Worm (Caenorhabditis elegans) whole organism, early embryonic: Measurements from ENCODE around the gene sec-5.

Source experiments
- B0310.2 ChIP-seq: sonication (generic microtip); optimal IDR thresholded peaks from 2 replicates; lab custom pipeline; 2016; ENCODE audit warnings: mild to moderate bottlenecking, missing genetic modification characterization, missing compliant biosample characterization
- F13C5.2 ChIP-seq: sonication (generic microtip); optimal IDR thresholded peaks from 2 replicates; lab custom pipeline; 2017; ENCODE audit warnings: mild to moderate bottlenecking, missing genetic modification characterization, inconsistent platforms, missing compliant biosample characterization
- aly-1 ChIP-seq: sonication (generic microtip); optimal IDR thresholded peaks from 2 replicates; lab custom pipeline; 2016; ENCODE audit warnings: missing genetic modification characterization, missing compliant biosample characterization
- ama-1 ChIP-seq: fragments of 150-350 bp; optimal IDR thresholded peaks from 2 replicates; lab custom pipeline; 2014
- ceh-13 ChIP-seq: fragments of 200-800 bp; sonication (Bioruptor generic); optimal IDR thresholded peaks from 2 replicates; lab custom pipeline; 2018; ENCODE audit warnings: mild to moderate bottlenecking, missing genetic modification characterization, missing compliant biosample characterization
- ceh-36 ChIP-seq: sonication (generic microtip); optimal IDR thresholded peaks from 2 replicates; lab custom pipeline; 2016; ENCODE audit warnings: missing genetic modification characterization, inconsistent platforms, missing compliant biosample characterization
- ets-7 ChIP-seq: sonication (generic microtip); optimal IDR thresholded peaks from 2 replicates; lab custom pipeline; 2016; ENCODE audit warnings: missing genotype, missing genetic modification characterization, missing compliant biosample characterization
- flt-1 ChIP-seq: fragments of 200-800 bp; sonication (Bioruptor generic); IDR thresholded peaks from 2 replicates; pipeline ENCODE4 v1.3.6; 2022; ENCODE audit warnings: missing genetic modification characterization, missing compliant biosample characterization
- hmbx-1 ChIP-seq: sonication (generic microtip); optimal IDR thresholded peaks from 2 replicates; lab custom pipeline; 2016; ENCODE audit warnings: mild to moderate bottlenecking, missing genetic modification characterization, missing compliant biosample characterization
- hmg-4 ChIP-seq: fragments of 200-800 bp; sonication (Bioruptor generic); optimal IDR thresholded peaks from 2 replicates; lab custom pipeline; 2018; ENCODE audit warnings: mild to moderate bottlenecking, missing genetic modification characterization, missing compliant biosample characterization
- hnd-1 ChIP-seq: sonication (generic microtip); optimal IDR thresholded peaks from 2 replicates; lab custom pipeline; 2016; ENCODE audit warnings: missing genetic modification characterization, missing compliant biosample characterization
- pes-1 ChIP-seq: fragments of 200-800 bp; sonication (Bioruptor generic); IDR thresholded peaks from 2 replicates; pipeline ENCODE4 v1.3.6; 2022; ENCODE audit warnings: missing genetic modification reagents, missing genetic modification characterization, missing compliant biosample characterization
- scrt-1 ChIP-seq: fragments of 200-800 bp; sonication (Bioruptor generic); IDR thresholded peaks from 2 replicates; pipeline ENCODE4 v1.3.6; 2022; ENCODE audit warnings: missing genetic modification characterization, missing compliant biosample characterization
- sea-1 ChIP-seq: fragments of 200-800 bp; sonication (Bioruptor generic); conservative IDR thresholded peaks from 2 replicates; pipeline ENCODE4 v1.3.6; 2022; ENCODE audit warnings: missing genetic modification characterization, missing compliant biosample characterization
- tbx-11 ChIP-seq: fragments of 200-800 bp; sonication (Bioruptor generic); IDR thresholded peaks from 2 replicates; pipeline ENCODE4 v1.3.6; 2022; ENCODE audit warnings: missing genetic modification characterization, missing compliant biosample characterization
- tbx-37 ChIP-seq: fragments of 200-800 bp; sonication (Bioruptor generic); conservative IDR thresholded peaks from 2 replicates; pipeline ENCODE4 v1.3.6; 2022; ENCODE audit warnings: missing genetic modification reagents, missing genetic modification characterization, missing compliant biosample characterization
- tra-4 ChIP-seq: sonication (generic microtip); optimal IDR thresholded peaks from 2 replicates; lab custom pipeline; 2017; ENCODE audit warnings: missing genetic modification characterization, missing compliant biosample characterization

Gene sec-5

ce11 chrII:9173471-9173870 lies 3.5 kb downstream of the sec-5 start:
- TF ChIP-seq hnd-1 (no peak), aly-1 (tag; lab: Kevin White, UChicago) (no peak), ceh-13 (GFP tag; lab: Kevin White, UChicago) (no peak), scrt-1 (GFP tag; lab: Robert Waterston, UW) (no peak), sea-1 (no peak), hmg-4 (GFP tag; lab: Kevin White, UChicago) (no peak), ets-7 (tag; lab: Kevin White, UChicago) (no peak), F13C5.2 (tag; lab: Kevin White, UChicago) (no peak), pes-1 (GFP tag; lab: Robert Waterston, UW) (no peak), tbx-11 (GFP tag; lab: Robert Waterston, UW) (no peak), B0310.2 (tag; lab: Kevin White, UChicago) (no peak), ama-1 (lab: Kevin White, UChicago) (no peak)

ce11 chrII:9172849-9173248 lies 4.1 kb downstream of the sec-5 start, which contains the start of gene T23G7.2:
T23G7.2 (minus strand) TSS chrII:9172949.
- TF ChIP-seq hmg-4 (GFP tag; lab: Kevin White, UChicago) (no peak), tbx-37 (GFP tag; lab: Robert Waterston, UW) (no peak), tra-4 (tag; lab: Kevin White, UChicago) (no peak), aly-1 (tag; lab: Kevin White, UChicago) (no peak), flt-1 (no peak), B0310.2 (tag; lab: Kevin White, UChicago) (no peak), ceh-13 (GFP tag; lab: Kevin White, UChicago) (no peak), ets-7 (tag; lab: Kevin White, UChicago) (no peak), hmbx-1 (no peak), tbx-11 (GFP tag; lab: Robert Waterston, UW) (no peak), pes-1 (GFP tag; lab: Robert Waterston, UW) (no peak), ceh-36 (tag; lab: Kevin White, UChicago) (no peak), F13C5.2 (tag; lab: Kevin White, UChicago) (no peak), ama-1 (lab: Kevin White, UChicago) (no peak), hnd-1 (no peak), scrt-1 (GFP tag; lab: Robert Waterston, UW) (no peak), sea-1 (no peak)

ce11 chrII:9171466-9172187 lies 5.3 kb downstream of the sec-5 start:
- TF ChIP-seq tbx-11 (GFP tag; lab: Robert Waterston, UW) (no peak), ceh-36 (tag; lab: Kevin White, UChicago) (no peak), F13C5.2 (tag; lab: Kevin White, UChicago) (no peak), B0310.2 (tag; lab: Kevin White, UChicago) (no peak), ama-1 (lab: Kevin White, UChicago) (no peak), ets-7 (tag; lab: Kevin White, UChicago) (no peak), sea-1 (no peak), hnd-1 (no peak)

ce11 chrII:9170851-9171250 lies 6.1 kb downstream of the sec-5 start:
- TF ChIP-seq B0310.2 (tag; lab: Kevin White, UChicago): no peak
- TF ChIP-seq flt-1: no peak
- no peak for TF ChIP-seq tra-4 (tag; lab: Kevin White, UChicago)
- no peak for TF ChIP-seq sea-1
- TF ChIP-seq scrt-1 (GFP tag; lab: Robert Waterston, UW): no peak
- no peak for TF ChIP-seq hnd-1
- no peak for TF ChIP-seq aly-1 (tag; lab: Kevin White, UChicago)
- TF ChIP-seq ceh-36 (tag; lab: Kevin White, UChicago): no peak
- TF ChIP-seq ets-7 (tag; lab: Kevin White, UChicago): no peak
- no peak for TF ChIP-seq ama-1 (lab: Kevin White, UChicago)
- TF ChIP-seq pes-1 (GFP tag; lab: Robert Waterston, UW): no peak
- TF ChIP-seq tbx-11 (GFP tag; lab: Robert Waterston, UW): no peak
- no peak for TF ChIP-seq F13C5.2 (tag; lab: Kevin White, UChicago)
- TF ChIP-seq hmbx-1: no peak
- TF ChIP-seq hmg-4 (GFP tag; lab: Kevin White, UChicago): no peak
- TF ChIP-seq ceh-13 (GFP tag; lab: Kevin White, UChicago): no peak

- TF ChIP-seq scrt-1 (GFP tag; lab: Robert Waterston, UW): no peak
- TF ChIP-seq flt-1: no peak
- TF ChIP-seq pes-1 (GFP tag; lab: Robert Waterston, UW): no peak
- no peak for TF ChIP-seq ets-7 (tag; lab: Kevin White, UChicago)
- no peak for TF ChIP-seq hnd-1
- no peak for TF ChIP-seq F13C5.2 (tag; lab: Kevin White, UChicago)
- TF ChIP-seq B0310.2 (tag; lab: Kevin White, UChicago): no peak
These were observed 6.9 kb downstream of the sec-5 start for ce11 chrII:9170048-9170447.

- no peak for TF ChIP-seq tbx-11 (GFP tag; lab: Robert Waterston, UW)
- TF ChIP-seq sea-1: no peak
- no peak for TF ChIP-seq aly-1 (tag; lab: Kevin White, UChicago)
- TF ChIP-seq tbx-37 (GFP tag; lab: Robert Waterston, UW): no peak
- TF ChIP-seq pes-1 (GFP tag; lab: Robert Waterston, UW): no peak
- TF ChIP-seq ceh-13 (GFP tag; lab: Kevin White, UChicago): no peak
- no peak for TF ChIP-seq hmg-4 (GFP tag; lab: Kevin White, UChicago)
These were observed 7.4 kb downstream of the sec-5 start, which contains the start of gene dpl-1 for ce11 chrII:9169450-9169960. dpl-1 (plus strand) TSS chrII:9169910.

- no peak for TF ChIP-seq scrt-1 (GFP tag; lab: Robert Waterston, UW)
- TF ChIP-seq F13C5.2 (tag; lab: Kevin White, UChicago): no peak
These were observed 9.2 kb downstream of the sec-5 start, which contains the start of gene T23G7.3 for ce11 chrII:9167730-9168129. T23G7.3 (minus strand) TSS chrII:9167830.
